Fruit fly (Drosophila melanogaster): Measurements from ENCODE around the gene CtsL3.

Gene CtsL3

DNA sequence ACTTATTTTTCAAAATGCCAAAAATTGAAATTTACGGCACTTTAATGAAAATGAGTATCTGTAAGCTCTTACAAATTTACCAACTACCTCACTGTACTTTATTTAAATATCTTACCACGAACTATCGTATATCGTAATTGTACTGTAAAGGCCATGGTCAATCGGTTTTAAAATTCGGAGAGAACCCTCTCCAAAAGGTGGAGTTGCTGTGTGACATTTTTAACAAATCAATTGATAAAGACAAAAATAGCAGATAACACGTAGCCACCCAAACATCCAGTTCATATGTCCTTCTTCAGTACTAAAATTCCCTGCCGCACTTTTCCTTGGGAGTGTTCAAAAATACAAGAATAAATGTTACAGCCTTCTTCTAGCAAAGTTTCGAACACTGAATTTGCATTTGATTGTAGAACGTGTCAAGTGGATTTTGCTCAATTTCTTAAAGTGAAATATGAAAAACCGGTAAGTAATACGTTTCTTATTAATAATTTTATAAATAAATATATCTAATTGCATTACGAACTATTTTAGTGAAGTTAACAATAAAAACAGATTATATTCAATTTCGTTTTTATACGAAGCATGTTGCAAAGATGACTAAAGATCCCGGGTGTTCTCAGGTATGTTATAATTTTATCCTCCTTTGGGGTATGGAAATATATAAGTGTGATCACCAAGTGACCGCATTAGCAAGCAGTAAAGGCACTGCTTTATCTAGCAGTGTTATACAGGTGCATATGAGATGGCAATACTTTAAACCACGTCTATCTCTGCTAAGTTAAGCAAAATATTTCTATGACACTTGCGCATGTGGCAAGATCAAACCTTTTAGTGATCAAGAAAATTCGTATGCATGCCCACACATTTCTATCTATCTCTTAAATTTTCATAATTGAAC lies 17.3 kb downstream of the CtsL3 start (continued):
- peak; percentile 56 for TF ChIP-seq BEAF-32 (GFP tag; optimal IDR thresholded peaks at IDR 0.05)
- TF ChIP-seq Max (GFP tag; optimal IDR thresholded peaks at IDR 0.05): no peak
- peak; percentile 9 for TF ChIP-seq nmo (GFP tag; optimal IDR thresholded peaks at IDR 0.05)
- peak; percentile 8 for TF ChIP-seq CG2116 (GFP tag; optimal IDR thresholded peaks at IDR 0.05)
- no peak for TF ChIP-seq CG3726 (GFP tag; IDR thresholded peaks at IDR 0.05)
- no peak for TF ChIP-seq TFAM (GFP tag; optimal IDR thresholded peaks at IDR 0.05)
- peak; percentile 45 for TF ChIP-seq pita (GFP tag; optimal IDR thresholded peaks at IDR 0.05)
- TF ChIP-seq CG31365 (tag; optimal IDR thresholded peaks at IDR 0.05): peak; percentile 71
- peak; percentile 41 for TF ChIP-seq Lhr (GFP tag; optimal IDR thresholded peaks at IDR 0.05)
- peak; percentile 57; the same call in 1 of the 3 replicates for TF ChIP-seq CG6791 (GFP tag; IDR thresholded peaks at IDR 0.05; ENCODE audit: partially characterized antibody)
- peak; percentile 28; the same call in 1 of the 3 replicates for TF ChIP-seq vnd (GFP tag; IDR thresholded peaks at IDR 0.05; ENCODE audit: partially characterized antibody)
- no peak for TF ChIP-seq sc (optimal IDR thresholded peaks at IDR 0.05)
- no peak for TF ChIP-seq sc (GFP tag; optimal IDR thresholded peaks at IDR 0.05)
- peak; percentile 28 for TF ChIP-seq Myb (GFP tag; optimal IDR thresholded peaks at IDR 0.05)
- TF ChIP-seq Dll (GFP tag; IDR thresholded peaks at IDR 0.05; ENCODE audit: partially characterized antibody): peak; percentile 52; the same call in 2 of the 4 replicates
- TF ChIP-seq Dp (GFP tag; optimal IDR thresholded peaks at IDR 0.05): peak; percentile 18
- TF ChIP-seq sob (GFP tag; IDR thresholded peaks at IDR 0.05): no peak

DNA sequence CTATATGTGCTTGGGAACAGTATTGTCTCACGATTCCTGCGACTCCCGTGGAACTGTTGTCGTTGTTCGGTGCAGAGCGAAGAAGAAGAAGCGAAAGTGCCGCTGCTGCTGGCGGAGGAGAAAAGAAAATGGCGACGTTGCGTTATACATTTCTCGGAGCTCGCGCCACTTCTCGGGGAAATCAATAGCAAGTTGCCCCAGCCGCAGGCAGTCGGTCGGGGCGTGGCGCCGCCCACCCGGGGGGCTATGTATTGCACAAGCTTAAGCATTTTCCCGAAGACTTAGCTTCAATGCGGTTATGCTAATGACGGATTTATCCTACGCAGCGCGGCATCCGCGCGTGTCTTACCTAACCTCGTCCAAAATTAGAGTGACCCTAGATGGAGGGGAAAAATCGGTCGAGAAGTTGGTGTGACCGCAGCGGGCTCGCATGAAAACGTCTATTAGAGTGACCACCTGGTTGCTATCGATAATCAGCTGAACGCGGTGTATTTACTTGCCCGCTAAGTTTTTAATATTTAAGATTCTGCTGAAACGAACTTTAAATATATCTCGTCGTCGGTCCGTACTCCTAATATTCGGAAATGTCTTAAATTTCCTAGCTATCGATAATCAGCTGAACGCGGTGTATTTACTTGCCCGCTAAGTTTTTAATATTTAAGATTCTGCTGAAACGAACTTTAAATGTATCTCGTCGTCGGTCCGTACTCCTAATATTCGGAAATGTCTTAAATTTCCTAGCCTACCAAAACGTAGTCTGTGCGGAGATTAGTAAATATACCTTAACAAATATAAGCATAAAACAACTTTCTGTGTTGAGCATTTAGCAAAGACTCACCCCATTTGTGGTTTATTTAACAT lies 18.6 kb downstream of the CtsL3 start, which contains the start of gene Rm62:
TSS of gene Rm62 (minus strand) at position 378 of the 861 bp plus-strand sequence.
- no peak for TF ChIP-seq CG10654 (GFP tag; optimal IDR thresholded peaks at IDR 0.05)
- no peak for TF ChIP-seq CG8089 (GFP tag; optimal IDR thresholded peaks at IDR 0.05)
- no peak; the same call in 2 of the 3 replicates for TF ChIP-seq Opbp (GFP tag; IDR thresholded peaks at IDR 0.05; ENCODE audit: partially characterized antibody)
- no peak for TF ChIP-seq Side (GFP tag; optimal IDR thresholded peaks at IDR 0.05)
- TF ChIP-seq dan (GFP tag; IDR thresholded peaks at IDR 0.05): no peak
- TF ChIP-seq Six4 (GFP tag; optimal IDR thresholded peaks at IDR 0.05): no peak
- TF ChIP-seq CG16813 (GFP tag; IDR thresholded peaks at IDR 0.05; ENCODE audit: partially characterized antibody): peak; percentile 37; the same call in 2 of the 3 replicates
- no peak for TF ChIP-seq pum (GFP tag; optimal IDR thresholded peaks at IDR 0.05)
- TF ChIP-seq ftz-f1 (GFP tag; optimal IDR thresholded peaks at IDR 0.05): peak; percentile 36
- TF ChIP-seq ken (GFP tag; IDR thresholded peaks at IDR 0.05): no peak; the same call in 2 of the 3 replicates
- peak; percentile 10 for TF ChIP-seq CG4707 (GFP tag; optimal IDR thresholded peaks at IDR 0.05)
- TF ChIP-seq crc (GFP tag; optimal IDR thresholded peaks at IDR 0.05): no peak
- TF ChIP-seq CG18011 (GFP tag; optimal IDR thresholded peaks at IDR 0.05): no peak
- no peak for TF ChIP-seq jing (GFP tag; optimal IDR thresholded peaks at IDR 0.05)
- peak; percentile 18 for TF ChIP-seq CG7839 (tag; optimal IDR thresholded peaks at IDR 0.05)
- TF ChIP-seq BtbVII (GFP tag; optimal IDR thresholded peaks at IDR 0.05): peak; percentile 3
- no peak for TF ChIP-seq CG10462 (GFP tag; optimal IDR thresholded peaks at IDR 0.05)
- no peak for TF ChIP-seq CG31224 (GFP tag; IDR thresholded peaks at IDR 0.05)
- no peak for TF ChIP-seq CG16815 (GFP tag; optimal IDR thresholded peaks at IDR 0.05)
- TF ChIP-seq Antp (GFP tag; optimal IDR thresholded peaks at IDR 0.05): peak; percentile 30
- peak; percentile 18 for TF ChIP-seq CG15269 (tag; optimal IDR thresholded peaks at IDR 0.05)
- TF ChIP-seq ATbp (GFP tag; optimal IDR thresholded peaks at IDR 0.05): no peak
- TF ChIP-seq CG4282 (GFP tag; optimal IDR thresholded peaks at IDR 0.05): no peak
- TF ChIP-seq CG12769 (tag; optimal IDR thresholded peaks at IDR 0.05): peak; percentile 54
- peak; percentile 43 for TF ChIP-seq Sry-δ (GFP tag; optimal IDR thresholded peaks at IDR 0.05)
- peak; percentile 13 for TF ChIP-seq CG4617 (GFP tag; optimal IDR thresholded peaks at IDR 0.05; ENCODE audit: borderline replicate concordance)
- peak; percentile 62; the same call in 2 of the 3 replicates for TF ChIP-seq CG6791 (GFP tag; IDR thresholded peaks at IDR 0.05; ENCODE audit: partially characterized antibody)
- no peak for TF ChIP-seq CG11093 (GFP tag; IDR thresholded peaks at IDR 0.05)
- TF ChIP-seq zfh2 (GFP tag; optimal IDR thresholded peaks at IDR 0.05): no peak
- no peak for TF ChIP-seq Sin3A (optimal IDR thresholded peaks at IDR 0.05)

All from whole organism, embryonic.